Worm (Caenorhabditis elegans) whole organism, mixed stage, embryonic: ENCODE results near the gene str-206.

ENCODE experiments used
- ceh-43 ChIP-seq: fragments of 200-800 bp; sonication (Bioruptor generic); optimal IDR thresholded peaks from 2 replicates; lab custom pipeline; 2018; ENCODE audit warnings: mild to moderate bottlenecking, missing genetic modification characterization, moderate library complexity, missing compliant biosample characterization
- flh-1 ChIP-seq: fragments of 200-800 bp; sonication (Bioruptor generic); optimal IDR thresholded peaks from 2 replicates; lab custom pipeline; 2018; ENCODE audit warnings: mild to moderate bottlenecking, missing genetic modification characterization, moderate library complexity, missing compliant biosample characterization
- lsy-2 ChIP-seq: fragments of 150-350 bp; optimal IDR thresholded peaks from 2 replicates; lab custom pipeline; 2014; ENCODE audit warnings: missing biosample characterization, missing genetic modification characterization
- mep-1 ChIP-seq: fragments of 150-350 bp; optimal IDR thresholded peaks from 2 replicates; lab custom pipeline; 2017; ENCODE audit warnings: missing biosample characterization, missing genetic modification reagents, missing genetic modification characterization, inconsistent platforms
- nhr-12 ChIP-seq: fragments of 150-350 bp; optimal IDR thresholded peaks from 2 replicates; lab custom pipeline; 2014; ENCODE audit warnings: missing biosample characterization, missing genetic modification characterization
- nhr-237 ChIP-seq: fragments of 150-350 bp; optimal IDR thresholded peaks from 2 replicates; lab custom pipeline; 2014; ENCODE audit warnings: missing biosample characterization, missing genetic modification characterization
- snpc-4 ChIP-seq: fragments of 150-350 bp; optimal IDR thresholded peaks from 2 replicates; lab custom pipeline; 2014; ENCODE audit warnings: missing biosample characterization, missing genetic modification characterization

DNA sequence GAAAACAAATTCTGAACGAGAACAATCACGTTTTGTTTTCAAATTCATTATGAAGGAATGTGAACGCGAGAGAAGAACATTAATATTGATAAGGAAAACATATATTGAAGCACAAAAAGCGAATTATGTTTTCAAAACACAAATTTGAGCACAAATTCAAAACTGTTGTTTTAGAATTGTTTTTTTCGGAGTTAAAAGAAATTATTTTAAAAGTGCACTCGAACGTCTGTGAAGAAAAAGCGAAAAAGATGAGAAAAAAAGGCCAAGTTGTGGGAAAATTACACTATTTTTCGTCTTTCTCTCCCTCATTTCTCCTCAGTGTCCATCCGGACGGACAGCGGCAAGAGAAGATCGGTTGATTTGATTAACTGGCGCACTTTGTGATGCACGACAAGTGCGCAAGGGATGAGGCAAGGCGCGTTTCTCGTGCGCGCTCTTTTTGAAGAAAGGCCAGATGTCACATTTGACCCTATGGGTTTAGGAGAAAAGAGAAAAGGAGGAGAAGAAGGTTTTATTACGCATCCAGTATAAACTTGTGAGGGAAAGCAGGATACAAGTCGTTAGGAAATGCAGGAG lies 49.4 kb downstream of the str-206 start, which contains the start of gene mrck-1:
- TF ChIP-seq lsy-2 (tag; lab: Kevin White, UChicago) (peak; percentile 82), snpc-4 (no peak), flh-1 (GFP tag; lab: Kevin White, UChicago) (peak; percentile 45), ceh-43 (GFP tag; lab: Kevin White, UChicago) (peak; percentile 78), nhr-12 (tag; lab: Kevin White, UChicago) (peak; percentile 65), nhr-237 (peak; percentile 80), mep-1 (tag; lab: Kevin White, UChicago) (peak; percentile 97)
